Worm (Caenorhabditis elegans): ENCODE data around the gene F13A7.7.

F13A7.7 gene

DNA sequence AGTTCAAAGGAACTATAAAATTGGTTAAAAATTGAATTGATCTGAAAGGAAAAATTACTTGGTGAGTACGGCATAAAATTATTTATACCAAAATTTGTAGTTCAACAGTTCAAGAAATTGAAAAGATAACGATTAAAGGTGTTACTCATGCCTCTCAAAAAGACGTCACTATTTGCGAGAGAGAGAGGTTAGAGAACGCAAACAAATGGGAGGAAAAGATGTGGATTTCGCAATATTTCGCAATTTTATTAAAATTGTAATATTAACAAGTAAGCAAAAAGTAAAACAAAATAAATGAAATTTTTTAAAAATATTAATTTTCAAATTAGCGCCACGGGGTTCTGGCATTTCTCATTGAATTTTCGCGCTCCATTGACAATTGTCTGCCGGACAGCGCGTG lies 11.5 kb upstream of the F13A7.7 start, which contains the start of gene F13A7.11:
Gene F13A7.11, minus strand, starts transcription at position 174 of the 400 bp plus-strand sequence.
- TF ChIP-seq aly-1 (tag; optimal IDR thresholded peaks at IDR 0.05) (no peak), sea-1 (GFP tag; conservative IDR thresholded peaks at IDR 0.05) (no peak), ets-7 (tag; optimal IDR thresholded peaks at IDR 0.05) (no peak), B0310.2 (tag; optimal IDR thresholded peaks at IDR 0.05) (no peak), scrt-1 (GFP tag; IDR thresholded peaks at IDR 0.05) (no peak), pes-1 (GFP tag; IDR thresholded peaks at IDR 0.05) (no peak), flt-1 (GFP tag; IDR thresholded peaks at IDR 0.05) (no peak), ceh-13 (GFP tag; optimal IDR thresholded peaks at IDR 0.05) (no peak), tbx-37 (GFP tag; conservative IDR thresholded peaks at IDR 0.05) (no peak), tbx-11 (GFP tag; IDR thresholded peaks at IDR 0.05) (no peak), hmg-4 (GFP tag; optimal IDR thresholded peaks at IDR 0.05) (no peak)

DNA sequence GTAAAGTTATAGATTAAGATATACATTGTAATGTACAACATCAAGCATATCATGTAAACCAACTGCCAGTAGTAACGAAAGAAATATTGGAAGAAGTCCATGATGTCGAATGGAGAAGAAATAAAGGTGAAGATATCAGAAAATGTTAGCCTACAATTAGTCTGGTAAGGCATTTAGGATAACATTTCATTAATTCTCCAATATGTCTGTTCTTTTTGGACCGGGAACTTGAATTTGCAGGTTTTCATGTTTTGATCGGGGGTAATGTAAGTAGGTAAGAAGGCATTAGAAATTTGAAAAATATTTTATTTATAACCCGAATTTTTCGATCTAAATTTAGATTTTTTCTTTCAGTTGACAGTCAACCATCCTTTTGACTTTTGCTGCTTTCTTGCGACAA lies 10.1 kb upstream of the F13A7.7 start, which contains the start of gene srd-63:
Gene srd-63, minus strand, starts transcription at position 101 of the 400 bp plus-strand sequence.
- TF ChIP-seq aly-1 (tag; optimal IDR thresholded peaks at IDR 0.05): no peak
- TF ChIP-seq ets-7 (tag; optimal IDR thresholded peaks at IDR 0.05): no peak
- TF ChIP-seq ceh-13 (GFP tag; optimal IDR thresholded peaks at IDR 0.05): no peak
- no peak for TF ChIP-seq scrt-1 (GFP tag; IDR thresholded peaks at IDR 0.05)
- no peak for TF ChIP-seq tra-4 (tag; optimal IDR thresholded peaks at IDR 0.05)
- TF ChIP-seq flt-1 (GFP tag; IDR thresholded peaks at IDR 0.05): no peak
- TF ChIP-seq pes-1 (GFP tag; IDR thresholded peaks at IDR 0.05): no peak
- no peak for TF ChIP-seq tbx-11 (GFP tag; IDR thresholded peaks at IDR 0.05)
- TF ChIP-seq F13C5.2 (tag; optimal IDR thresholded peaks at IDR 0.05): no peak

DNA sequence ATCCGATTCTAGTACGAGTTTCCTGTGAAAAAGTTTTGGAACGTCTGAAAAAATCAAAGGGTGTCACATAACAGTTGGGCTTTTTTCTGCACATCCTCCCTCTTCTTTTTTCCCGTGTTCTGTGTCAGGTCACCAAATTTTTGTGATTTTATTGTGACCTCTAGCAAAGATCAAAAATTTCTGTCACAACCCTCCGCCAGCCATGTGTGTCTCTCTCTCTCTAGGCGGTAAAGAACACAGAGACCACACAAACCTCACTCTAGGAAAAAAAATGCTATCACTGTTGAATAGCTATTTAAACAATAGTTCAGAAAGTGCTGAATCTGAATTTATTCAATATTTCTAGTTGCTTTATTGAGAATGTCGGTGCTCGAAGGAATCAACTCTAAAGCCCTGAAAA lies 7.0 kb upstream of the F13A7.7 start, which contains the start of gene gst-44:
Gene gst-44, plus strand, starts transcription at position 237 of the 400 bp plus-strand sequence.
- no peak for TF ChIP-seq F13C5.2 (tag; optimal IDR thresholded peaks at IDR 0.05)
- no peak for TF ChIP-seq pes-1 (GFP tag; IDR thresholded peaks at IDR 0.05)
- TF ChIP-seq hmbx-1 (tag; optimal IDR thresholded peaks at IDR 0.05): no peak
- no peak for TF ChIP-seq flt-1 (GFP tag; IDR thresholded peaks at IDR 0.05)
- TF ChIP-seq tbx-11 (GFP tag; IDR thresholded peaks at IDR 0.05): no peak
- TF ChIP-seq ceh-13 (GFP tag; optimal IDR thresholded peaks at IDR 0.05): no peak
- TF ChIP-seq hnd-1 (tag; optimal IDR thresholded peaks at IDR 0.05): no peak
- TF ChIP-seq tra-4 (tag; optimal IDR thresholded peaks at IDR 0.05): no peak
- no peak for TF ChIP-seq ets-7 (tag; optimal IDR thresholded peaks at IDR 0.05)
- no peak for TF ChIP-seq B0310.2 (tag; optimal IDR thresholded peaks at IDR 0.05)
- no peak for TF ChIP-seq ceh-36 (tag; optimal IDR thresholded peaks at IDR 0.05)
- no peak for TF ChIP-seq scrt-1 (GFP tag; IDR thresholded peaks at IDR 0.05)
- no peak for TF ChIP-seq ama-1 (optimal IDR thresholded peaks at IDR 0.05)
- TF ChIP-seq tbx-37 (GFP tag; conservative IDR thresholded peaks at IDR 0.05): no peak
- TF ChIP-seq aly-1 (tag; optimal IDR thresholded peaks at IDR 0.05): no peak

DNA sequence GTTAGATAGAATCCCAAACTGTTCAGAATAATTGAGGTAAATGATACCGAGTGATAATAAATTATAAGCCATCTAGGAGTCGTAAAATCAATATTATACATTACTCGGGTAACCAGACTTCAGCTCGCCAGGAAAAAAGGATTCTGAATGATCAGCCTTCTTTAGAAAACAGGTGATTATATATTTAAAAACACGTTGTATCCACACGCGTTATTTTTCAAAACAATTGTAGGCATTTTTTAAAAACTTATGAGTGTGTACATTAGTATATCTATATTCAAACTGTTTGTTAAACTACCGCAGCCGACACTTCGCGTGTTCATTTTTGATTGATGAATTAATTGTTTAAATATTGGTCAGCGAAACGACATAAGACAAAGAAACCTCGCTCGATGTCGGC lies 4.6 kb upstream of the F13A7.7 start, which contains the start of gene sri-65:
Gene sri-65, minus strand, starts transcription at position 101 of the 400 bp plus-strand sequence.
- TF ChIP-seq ceh-36 (tag; optimal IDR thresholded peaks at IDR 0.05): no peak
- no peak for TF ChIP-seq aly-1 (tag; optimal IDR thresholded peaks at IDR 0.05)

DNA sequence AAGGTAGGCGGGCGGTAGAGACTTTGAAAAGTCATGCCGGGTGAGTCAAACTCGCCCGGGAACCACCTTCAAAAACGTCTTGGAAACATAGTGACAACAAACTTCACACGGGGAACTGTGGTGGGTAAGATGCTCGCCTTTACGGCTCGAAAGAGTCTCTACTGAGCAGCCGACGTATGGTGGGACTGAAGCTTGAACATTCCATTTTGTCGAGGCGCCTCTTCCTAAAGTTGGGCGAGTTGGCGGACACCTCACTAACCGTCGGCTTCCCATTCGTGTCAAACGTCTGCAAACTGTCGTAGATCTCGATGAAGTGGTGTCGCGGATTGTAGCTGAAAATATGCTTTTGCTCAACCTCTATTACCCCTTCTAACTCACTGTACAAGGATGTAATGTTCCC lies 680 bp downstream of the F13A7.7 start:
- TF ChIP-seq ceh-13 (GFP tag; optimal IDR thresholded peaks at IDR 0.05): no peak
- TF ChIP-seq hmg-4 (GFP tag; optimal IDR thresholded peaks at IDR 0.05): no peak

DNA sequence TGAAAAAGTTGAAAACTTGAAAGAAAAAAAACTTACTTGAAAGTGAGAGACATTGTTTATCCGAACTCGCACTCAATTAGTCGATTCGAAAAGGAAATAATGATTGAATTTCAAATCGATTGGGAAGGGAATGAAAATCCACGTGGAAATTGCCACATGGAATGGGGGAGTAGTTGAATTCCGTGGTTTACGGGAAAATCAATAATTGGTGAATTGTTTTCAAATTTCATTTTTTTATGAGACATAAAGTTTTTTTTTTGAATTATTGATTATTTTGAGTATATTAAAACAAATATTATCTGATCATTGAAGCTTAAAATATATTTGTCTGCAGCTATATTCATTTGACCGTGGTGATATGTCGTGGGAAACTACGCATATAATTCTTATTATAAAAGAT lies 5.8 kb downstream of the F13A7.7 start, which contains the start of gene F13A7.1:
Gene F13A7.1, minus strand, starts transcription at position 101 of the 400 bp plus-strand sequence.
- TF ChIP-seq aly-1 (tag; optimal IDR thresholded peaks at IDR 0.05): no peak
- no peak for TF ChIP-seq tbx-37 (GFP tag; conservative IDR thresholded peaks at IDR 0.05)
- TF ChIP-seq ets-7 (tag; optimal IDR thresholded peaks at IDR 0.05): no peak
- no peak for TF ChIP-seq ceh-13 (GFP tag; optimal IDR thresholded peaks at IDR 0.05)
- no peak for TF ChIP-seq pes-1 (GFP tag; IDR thresholded peaks at IDR 0.05)
- no peak for TF ChIP-seq hmbx-1 (tag; optimal IDR thresholded peaks at IDR 0.05)
- no peak for TF ChIP-seq tra-4 (tag; optimal IDR thresholded peaks at IDR 0.05)
- TF ChIP-seq flt-1 (GFP tag; IDR thresholded peaks at IDR 0.05): no peak
- TF ChIP-seq B0310.2 (tag; optimal IDR thresholded peaks at IDR 0.05): no peak
- TF ChIP-seq ama-1 (optimal IDR thresholded peaks at IDR 0.05): no peak
- TF ChIP-seq scrt-1 (GFP tag; IDR thresholded peaks at IDR 0.05): no peak
- TF ChIP-seq sea-1 (GFP tag; conservative IDR thresholded peaks at IDR 0.05): no peak
- no peak for TF ChIP-seq hmg-4 (GFP tag; optimal IDR thresholded peaks at IDR 0.05)
- no peak for TF ChIP-seq tbx-11 (GFP tag; IDR thresholded peaks at IDR 0.05)
- no peak for TF ChIP-seq ceh-36 (tag; optimal IDR thresholded peaks at IDR 0.05)
- TF ChIP-seq F13C5.2 (tag; optimal IDR thresholded peaks at IDR 0.05): no peak
- no peak for TF ChIP-seq hnd-1 (tag; optimal IDR thresholded peaks at IDR 0.05)

DNA sequence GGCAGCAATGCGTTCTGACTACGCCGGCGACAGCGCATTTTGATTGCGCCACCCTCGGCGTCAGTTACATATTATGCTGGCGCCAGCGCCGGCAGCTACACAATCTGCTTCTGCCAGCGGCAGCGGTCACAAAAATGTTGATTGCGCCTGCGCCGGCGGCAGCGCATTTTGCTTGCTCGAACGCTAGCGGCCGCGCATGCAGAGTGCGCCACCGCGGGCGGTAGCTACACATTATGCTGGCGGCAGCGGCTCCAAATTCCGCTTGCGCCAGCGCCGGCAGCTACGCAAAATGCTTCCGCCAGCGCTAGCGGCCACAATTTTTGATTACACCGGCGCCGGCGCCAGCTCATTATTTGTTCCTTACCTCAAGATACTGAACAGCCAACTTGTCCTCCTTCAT lies 6.4 kb downstream of the F13A7.7 start:
- TF ChIP-seq F13C5.2 (tag; optimal IDR thresholded peaks at IDR 0.05) (no peak), hnd-1 (tag; optimal IDR thresholded peaks at IDR 0.05) (no peak), tbx-11 (GFP tag; IDR thresholded peaks at IDR 0.05) (no peak), aly-1 (tag; optimal IDR thresholded peaks at IDR 0.05) (no peak), scrt-1 (GFP tag; IDR thresholded peaks at IDR 0.05) (no peak), ceh-36 (tag; optimal IDR thresholded peaks at IDR 0.05) (no peak), pes-1 (GFP tag; IDR thresholded peaks at IDR 0.05) (no peak), ama-1 (optimal IDR thresholded peaks at IDR 0.05) (no peak), ceh-13 (GFP tag; optimal IDR thresholded peaks at IDR 0.05) (no peak)

DNA sequence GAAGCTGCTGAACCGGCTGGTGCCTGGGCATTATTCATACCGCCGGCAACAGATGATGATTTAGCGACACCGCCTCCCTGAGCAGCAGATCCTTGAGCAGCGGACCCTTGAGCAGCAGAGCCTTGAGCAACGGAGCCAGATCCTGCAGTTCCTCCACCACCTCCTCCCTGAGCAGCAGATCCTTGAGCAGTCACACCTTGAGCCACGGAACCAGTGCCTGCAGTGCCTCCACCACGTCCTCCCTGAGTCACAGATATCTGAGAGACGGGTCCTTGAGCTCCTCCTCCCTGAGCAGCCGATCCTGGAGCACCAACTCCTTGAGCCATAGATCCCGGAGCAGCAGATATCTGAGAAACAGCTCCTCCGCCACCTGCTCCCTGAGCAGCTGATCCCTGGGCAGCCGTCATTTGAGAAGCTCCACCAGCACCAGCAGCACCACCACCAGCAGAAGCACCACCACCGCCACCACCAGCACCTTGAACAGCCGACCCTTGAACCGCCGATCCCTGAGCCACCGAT lies 7.1 kb downstream of the F13A7.7 start:
- TF ChIP-seq ama-1 (optimal IDR thresholded peaks at IDR 0.05) (no peak), tra-4 (tag; optimal IDR thresholded peaks at IDR 0.05) (no peak), scrt-1 (GFP tag; IDR thresholded peaks at IDR 0.05) (no peak), B0310.2 (tag; optimal IDR thresholded peaks at IDR 0.05) (no peak), ceh-36 (tag; optimal IDR thresholded peaks at IDR 0.05) (no peak), aly-1 (tag; optimal IDR thresholded peaks at IDR 0.05) (no peak)
